Worm (Caenorhabditis elegans): Measurements from ENCODE around the gene fbxa-63.

Gene fbxa-63

DNA sequence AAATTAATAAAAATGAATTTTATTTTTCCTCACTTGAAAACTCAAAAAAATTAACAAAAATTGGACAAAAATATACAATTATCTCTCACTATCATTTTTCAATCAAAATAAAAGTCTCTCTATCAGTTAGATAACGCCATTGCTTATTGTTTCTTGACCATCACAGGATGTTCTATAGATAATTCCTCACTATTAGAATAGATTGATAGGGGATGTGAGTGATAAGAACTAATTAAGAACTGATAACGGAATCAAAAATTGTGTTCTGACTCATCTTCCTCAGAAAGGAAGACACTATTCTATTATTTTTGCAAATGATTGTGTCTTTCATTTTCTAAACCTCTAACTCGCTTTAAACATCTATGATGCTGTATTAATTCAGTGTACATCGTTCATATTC, 45.8 kb downstream of the fbxa-63 start:
- TF ChIP-seq let-607 (tag; optimal IDR thresholded peaks at IDR 0.05) (no peak), madf-3 (GFP tag; IDR thresholded peaks at IDR 0.05) (no peak), pbrm-1 (GFP tag; IDR thresholded peaks at IDR 0.05) (no peak)

DNA sequence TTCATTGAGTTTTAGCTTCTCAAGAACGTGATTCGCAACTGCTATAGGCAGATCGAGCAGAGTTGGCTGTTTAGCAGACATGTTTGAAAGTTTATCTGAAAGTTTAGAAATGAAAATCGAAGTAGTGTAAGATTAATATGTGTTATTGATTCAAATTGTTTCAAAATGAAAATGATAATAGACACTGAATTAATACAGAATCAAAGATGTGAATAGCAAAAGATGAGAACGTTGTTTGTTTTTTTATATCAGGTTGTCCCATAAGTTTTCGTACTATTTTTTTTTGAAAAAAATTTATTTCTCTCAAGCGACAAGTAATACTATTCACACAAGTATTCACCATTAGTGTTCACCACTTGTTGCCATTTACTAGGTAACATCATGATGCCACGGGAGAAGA, 49.8 kb downstream of the fbxa-63 start, which contains the start of gene fbxa-36:
fbxa-36 (minus strand) TSS at position 101 of the 400 bp plus-strand sequence.
- TF ChIP-seq B0336.3 (GFP tag; IDR thresholded peaks at IDR 0.05) (no peak), C17E4.6 (GFP tag; IDR thresholded peaks at IDR 0.05) (no peak), ztf-28 (GFP tag; IDR thresholded peaks at IDR 0.05) (no peak), hmg-20 (GFP tag; IDR thresholded peaks at IDR 0.05) (no peak), ceh-100 (GFP tag; IDR thresholded peaks at IDR 0.05) (no peak), lin-35 (GFP tag; optimal IDR thresholded peaks at IDR 0.05) (no peak), ztf-6 (GFP tag; IDR thresholded peaks at IDR 0.05) (no peak), C06A6.2 (GFP tag; conservative IDR thresholded peaks at IDR 0.05) (no peak), K12H6.12 (tag; optimal IDR thresholded peaks at IDR 0.05) (no peak), F37B4.10 (GFP tag; IDR thresholded peaks at IDR 0.05) (no peak), F23B12.7 (tag; optimal IDR thresholded peaks at IDR 0.05; ENCODE audit: insufficient read depth) (no peak), let-526 (GFP tag; IDR thresholded peaks at IDR 0.05) (no peak), snpc-1.1 (tag; optimal IDR thresholded peaks at IDR 0.05; ENCODE audit: insufficient read depth) (no peak), ztf-22 (GFP tag; optimal IDR thresholded peaks at IDR 0.05) (no peak), mes-4 (tag; optimal IDR thresholded peaks at IDR 0.05) (no peak)

All from whole organism, young adult.